Fruit fly (Drosophila melanogaster) whole organism, adult: ENCODE results near the gene Tm2.

ENCODE experiments used
- CG11617 ChIP-seq: fragments of 200-800 bp; sonication (Bioruptor generic); optimal IDR thresholded peaks from 2 replicates; lab custom pipeline; 2017; ENCODE audit warnings: mild to moderate bottlenecking, missing biosample characterization, missing genetic modification reagents, missing genetic modification characterization
- CG12768 ChIP-seq: fragments of 200-800 bp; sonication (Bioruptor generic); optimal IDR thresholded peaks from 2 replicates; lab custom pipeline; 2017; ENCODE audit warnings: missing biosample characterization, missing genetic modification characterization, mild to moderate bottlenecking, moderate library complexity, missing genetic modification reagents
- CG14711 ChIP-seq: fragments of 200-800 bp; sonication (Bioruptor generic); optimal IDR thresholded peaks from 2 replicates; lab custom pipeline; 2018; ENCODE audit warnings: missing biosample characterization, mild to moderate bottlenecking, missing genetic modification characterization, moderate library complexity
- CG1620 ChIP-seq: fragments of 200-800 bp; sonication (Bioruptor generic); optimal IDR thresholded peaks from 2 replicates; lab custom pipeline; 2016; ENCODE audit warnings: missing biosample characterization, missing genetic modification characterization
- CG33017 ChIP-seq: fragments of 200-800 bp; sonication (Bioruptor generic); optimal IDR thresholded peaks from 2 replicates; lab custom pipeline; 2018; ENCODE audit warnings: missing biosample characterization, mild to moderate bottlenecking, missing genetic modification characterization, moderate library complexity
- CG5204 ChIP-seq: fragments of 200-800 bp; sonication (Bioruptor generic); optimal IDR thresholded peaks from 2 replicates; lab custom pipeline; 2016; ENCODE audit warnings: missing biosample characterization, missing genetic modification characterization
- CG7045 ChIP-seq: fragments of 200-800 bp; sonication (Bioruptor generic); optimal IDR thresholded peaks from 2 replicates; lab custom pipeline; 2017; ENCODE audit warnings: missing biosample characterization, mild to moderate bottlenecking, missing genetic modification characterization
- CG7101 ChIP-seq: fragments of 200-800 bp; sonication (Bioruptor generic); optimal IDR thresholded peaks from 2 replicates; lab custom pipeline; 2018; ENCODE audit warnings: missing biosample characterization, mild to moderate bottlenecking, missing genetic modification characterization, moderate library complexity
- Clk ChIP-seq: fragments of 200-800 bp; sonication (Bioruptor generic); optimal IDR thresholded peaks from 2 replicates; lab custom pipeline; 2017; ENCODE audit warnings: missing biosample characterization, missing genetic modification characterization
- Crg-1 ChIP-seq: fragments of 200-800 bp; sonication (Bioruptor generic); optimal IDR thresholded peaks from 2 replicates; lab custom pipeline; 2016; ENCODE audit warnings: missing biosample characterization, missing genetic modification characterization
- Hr96 ChIP-seq: fragments of 200-800 bp; sonication (Bioruptor generic); optimal IDR thresholded peaks from 2 replicates; lab custom pipeline; 2016; ENCODE audit warnings: missing biosample characterization, missing genetic modification characterization
- Mnt ChIP-seq: fragments of 200-800 bp; sonication (Bioruptor generic); optimal IDR thresholded peaks from 2 replicates; lab custom pipeline; 2016; ENCODE audit warnings: missing biosample characterization, mild to moderate bottlenecking, missing genetic modification characterization
- bab1 ChIP-seq: fragments of 200-800 bp; sonication (Bioruptor generic); optimal IDR thresholded peaks from 3 replicates; lab custom pipeline; 2019; ENCODE audit warnings: missing biosample characterization, mild to moderate bottlenecking, missing genetic modification characterization, moderate library complexity
- cic ChIP-seq: fragments of 200-800 bp; sonication (Bioruptor generic); optimal IDR thresholded peaks from 2 replicates; lab custom pipeline; 2017; ENCODE audit warnings: missing biosample characterization, mild to moderate bottlenecking, missing genetic modification characterization, moderate library complexity
- cnc ChIP-seq, 2 experiments: fragments of >200 bp; optimal IDR thresholded peaks; 2 replicates each; lab custom pipeline; 2017
- kay ChIP-seq: fragments of 200-800 bp; sonication (Bioruptor generic); peaks from one replicate; lab custom pipeline; 2016; ENCODE audit warnings: missing biosample characterization, missing genetic modification characterization, borderline replicate concordance
- ovo ChIP-seq: fragments of 200-800 bp; sonication (Bioruptor generic); optimal IDR thresholded peaks from 2 replicates; lab custom pipeline; 2016; ENCODE audit warnings: missing biosample characterization, missing genetic modification characterization
- pad ChIP-seq: fragments of 200-800 bp; sonication (Bioruptor generic); optimal IDR thresholded peaks from 3 replicates; lab custom pipeline; 2017; ENCODE audit warnings: missing biosample characterization, missing genetic modification characterization, mild to moderate bottlenecking, moderate library complexity, missing genetic modification reagents
- tj ChIP-seq: fragments of 200-800 bp; sonication (Bioruptor generic); optimal IDR thresholded peaks from 3 replicates; lab custom pipeline; 2017; ENCODE audit warnings: missing biosample characterization, mild to moderate bottlenecking, missing genetic modification characterization, moderate library complexity
- toe ChIP-seq: fragments of 200-800 bp; sonication (Bioruptor generic); optimal IDR thresholded peaks from 2 replicates; lab custom pipeline; 2016; ENCODE audit warnings: missing biosample characterization, missing genetic modification characterization

Gene Tm2

dm6 chr3R:15309924-15310323 lies at the start of gene Tm2:
Gene Tm2, plus strand, starts transcription at chr3R:15310193.
- TF ChIP-seq CG14711 (tag; lab: Kevin White, UChicago) (no peak), CG33017 (tag; lab: Kevin White, UChicago) (no peak), CG11617 (GFP tag; lab: Kevin White, UChicago) (no peak), CG5204 (no peak), CG1620 (GFP tag; lab: Kevin White, UChicago) (no peak), bab1 (GFP tag; lab: Kevin White, UChicago) (no peak), CG7101 (tag; lab: Kevin White, UChicago) (no peak), Mnt (GFP tag; lab: Kevin White, UChicago) (no peak), CG12768 (GFP tag; lab: Kevin White, UChicago) (no peak), cnc (optimal IDR thresholded peaks at IDR 0.05; lab: Kevin White, UChicago) (no peak), kay (GFP tag; lab: Kevin White, UChicago) (no peak), Clk (no peak)

- TF ChIP-seq CG5204 = no peak
- peak; percentile 79 for TF ChIP-seq Mnt (GFP tag; lab: Kevin White, UChicago)
- TF ChIP-seq Hr96 (GFP tag; lab: Kevin White, UChicago) = no peak
- no peak for TF ChIP-seq kay (GFP tag; lab: Kevin White, UChicago)
- TF ChIP-seq toe (GFP tag; lab: Kevin White, UChicago) = no peak
- TF ChIP-seq bab1 (GFP tag; lab: Kevin White, UChicago) = peak; percentile 55
- TF ChIP-seq CG11617 (GFP tag; lab: Kevin White, UChicago) = no peak
- no peak for TF ChIP-seq cnc (optimal IDR thresholded peaks at IDR 0.05; lab: Kevin White, UChicago)
- TF ChIP-seq CG7045 (GFP tag; lab: Kevin White, UChicago) = no peak
- peak; percentile 26 for TF ChIP-seq CG14711 (tag; lab: Kevin White, UChicago)
- TF ChIP-seq cic (GFP tag; lab: Kevin White, UChicago) = no peak
- TF ChIP-seq tj = peak; percentile 72
- TF ChIP-seq pad = peak; percentile 63
- TF ChIP-seq CG1620 (GFP tag; lab: Kevin White, UChicago) = peak; percentile 68
- TF ChIP-seq CG7101 (tag; lab: Kevin White, UChicago) = peak; percentile 61
- peak; percentile 60 for TF ChIP-seq Clk
- peak; percentile 41 for TF ChIP-seq CG12768 (GFP tag; lab: Kevin White, UChicago)
- peak; percentile 30 for TF ChIP-seq Crg-1 (GFP tag; lab: Kevin White, UChicago)
- TF ChIP-seq CG33017 (tag; lab: Kevin White, UChicago) = peak; percentile 29
- TF ChIP-seq ovo = peak; percentile 47
Measured at dm6 chr3R:15262710-15263672, 47.0 kb upstream of the Tm2 start, which contains the start of the genes eIF2gamma and Set. Gene eIF2gamma, minus strand, starts transcription at chr3R:15263458. Gene Set, plus strand, starts transcription at chr3R:15263552.

DNA sequence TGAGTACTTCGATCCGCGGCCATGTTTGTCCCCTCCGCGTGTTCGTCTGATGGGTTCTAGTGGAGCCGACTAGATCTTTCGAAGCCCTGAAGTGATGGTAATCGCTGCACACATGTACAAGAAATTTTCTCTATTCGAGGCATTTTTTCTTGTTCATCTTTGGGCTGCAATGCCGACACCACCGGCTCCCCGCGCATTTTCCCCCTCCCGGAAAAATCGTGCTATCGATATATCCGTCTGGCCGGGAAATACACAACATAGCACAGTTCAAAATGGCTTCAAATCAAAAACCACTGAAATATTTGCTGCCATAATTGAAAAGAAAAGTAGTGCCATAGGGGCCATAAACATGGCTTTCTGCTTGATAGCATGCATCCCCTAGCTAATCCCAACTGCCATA lies 46.0 kb upstream of the Tm2 start:
- TF ChIP-seq kay (GFP tag; lab: Kevin White, UChicago) = no peak
- TF ChIP-seq cic (GFP tag; lab: Kevin White, UChicago) = no peak
- no peak for TF ChIP-seq CG33017 (tag; lab: Kevin White, UChicago)
- TF ChIP-seq CG1620 (GFP tag; lab: Kevin White, UChicago) = no peak
- TF ChIP-seq CG7101 (tag; lab: Kevin White, UChicago) = no peak
- no peak for TF ChIP-seq Crg-1 (GFP tag; lab: Kevin White, UChicago)
- TF ChIP-seq bab1 (GFP tag; lab: Kevin White, UChicago) = no peak
- no peak for TF ChIP-seq tj
- no peak for TF ChIP-seq CG14711 (tag; lab: Kevin White, UChicago)
- TF ChIP-seq CG5204 = no peak
- TF ChIP-seq Clk = no peak
- TF ChIP-seq ovo = no peak
- TF ChIP-seq toe (GFP tag; lab: Kevin White, UChicago) = no peak
- TF ChIP-seq cnc (optimal IDR thresholded peaks at IDR 0.05; lab: Kevin White, UChicago) = no peak
- no peak for TF ChIP-seq pad
- TF ChIP-seq CG11617 (GFP tag; lab: Kevin White, UChicago) = no peak

DNA sequence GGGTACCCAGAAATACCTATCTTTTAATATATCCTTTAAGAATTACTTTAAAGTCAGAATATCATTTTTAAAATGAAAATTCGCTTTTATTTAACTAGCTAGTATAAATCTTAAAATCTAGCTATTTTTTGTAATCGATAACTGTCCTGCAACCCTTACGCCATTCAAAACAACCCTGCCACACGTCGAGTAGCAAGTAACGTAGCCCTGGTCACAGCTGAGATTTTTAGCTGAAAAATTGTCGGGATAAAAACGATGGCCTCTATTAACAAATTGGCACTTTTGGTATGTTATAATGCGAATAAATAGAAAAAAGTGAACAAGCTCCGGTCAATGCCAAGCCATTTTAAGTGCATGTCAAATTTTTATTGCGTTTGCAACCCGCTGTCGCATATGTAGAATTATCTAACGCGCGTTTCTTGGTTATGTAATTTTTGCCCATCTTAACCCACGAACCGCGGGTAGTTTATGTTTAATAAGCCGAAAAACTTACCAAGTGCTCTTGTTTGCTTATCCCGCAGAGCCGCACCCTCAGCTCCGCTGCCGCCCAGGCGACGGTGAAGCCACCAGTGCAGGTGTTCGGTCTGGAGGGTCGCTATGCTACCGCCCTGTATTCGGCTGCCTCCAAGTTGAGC lies 44.5 kb upstream of the Tm2 start, which contains the start of gene ATPsynO:
TSS of gene ATPsynO (plus strand) at position 186 of the 635 bp plus-strand sequence.
- TF ChIP-seq bab1 (GFP tag; lab: Kevin White, UChicago) (peak; percentile 74), Crg-1 (GFP tag; lab: Kevin White, UChicago) (peak; percentile 17), pad (no peak), Clk (no peak), CG33017 (tag; lab: Kevin White, UChicago) (peak; percentile 43), CG11617 (GFP tag; lab: Kevin White, UChicago) (peak; percentile 51), CG14711 (tag; lab: Kevin White, UChicago) (peak; percentile 59), CG1620 (GFP tag; lab: Kevin White, UChicago) (peak; percentile 20), cic (GFP tag; lab: Kevin White, UChicago) (no peak), ovo (no peak), Mnt (GFP tag; lab: Kevin White, UChicago) (peak; percentile 60), CG7101 (tag; lab: Kevin White, UChicago) (peak; percentile 46), cnc (optimal IDR thresholded peaks at IDR 0.05; lab: Kevin White, UChicago) (no peak)

dm6 chr3R:15268426-15268825 lies 41.6 kb upstream of the Tm2 start, which contains the start of the genes CG14864 and Zip88E:
Gene CG14864, minus strand, starts transcription at chr3R:15268538.
Gene Zip88E, plus strand, starts transcription at chr3R:15268662.
- TF ChIP-seq bab1 (GFP tag; lab: Kevin White, UChicago) (peak; percentile 16), CG7101 (tag; lab: Kevin White, UChicago) (no peak), cnc (optimal IDR thresholded peaks at IDR 0.05; lab: Kevin White, UChicago) (no peak), toe (GFP tag; lab: Kevin White, UChicago) (no peak)
